Fruit fly (Drosophila melanogaster) whole organism, embryonic: ENCODE results near the gene mRpS25.
A peak's percentile ranks its signal among the peaks of the same experiment; 100 is the strongest.

Experiments used
- BEAF-32 ChIP-seq: fragments of 200-800 bp; sonication (Bioruptor generic); optimal IDR thresholded peaks from 3 replicates; lab custom pipeline; 2017; ENCODE audit warnings: missing biosample characterization, missing genetic modification characterization, mild to moderate bottlenecking, moderate library complexity, missing genetic modification reagents
- Blimp-1 ChIP-seq: fragments of 200-800 bp; sonication (Bioruptor generic); optimal IDR thresholded peaks from 3 replicates; lab custom pipeline; 2018; ENCODE audit warnings: missing biosample characterization, missing genetic modification characterization, mild to moderate bottlenecking, moderate library complexity, missing genetic modification reagents
- CG11456 ChIP-seq: fragments of 200-800 bp; sonication (Bioruptor generic); IDR thresholded peaks from 3 replicates; pipeline ENCODE4 v1.3.6; 2022; ENCODE audit warnings: missing biosample characterization, missing genetic modification characterization
- CG11560 ChIP-seq: fragments of 200-800 bp; sonication (Bioruptor generic); IDR thresholded peaks from 3 replicates; pipeline ENCODE4 v1.3.6; 2022; ENCODE audit warnings: missing biosample characterization, missing genetic modification characterization
- CG11695 ChIP-seq: fragments of 200-800 bp; sonication (Bioruptor generic); IDR thresholded peaks from 3 replicates; pipeline ENCODE4 v1.3.6; 2022; ENCODE audit warnings: missing biosample characterization, missing genetic modification characterization
- CG11696 ChIP-seq: fragments of 200-800 bp; sonication (Bioruptor generic); IDR thresholded peaks from 2 replicates; pipeline ENCODE4 v1.3.6; 2022; ENCODE audit warnings: missing biosample characterization, missing genetic modification characterization
- CG12071 ChIP-seq: fragments of 200-800 bp; sonication (Bioruptor generic); optimal IDR thresholded peaks from 3 replicates; lab custom pipeline; 2018; ENCODE audit warnings: missing biosample characterization, mild to moderate bottlenecking, missing genetic modification characterization
- CG12104 ChIP-seq: fragments of 200-800 bp; sonication (Bioruptor generic); optimal IDR thresholded peaks from 3 replicates; lab custom pipeline; 2016; ENCODE audit warnings: missing biosample characterization, missing genetic modification characterization
- CG12155 ChIP-seq: fragments of 200-800 bp; sonication (Bioruptor generic); optimal IDR thresholded peaks from 3 replicates; lab custom pipeline; 2016; ENCODE audit warnings: missing biosample characterization, missing genetic modification characterization
- CG13123 ChIP-seq: fragments of 200-800 bp; sonication (Bioruptor generic); optimal IDR thresholded peaks from 2 replicates; lab custom pipeline; 2016; ENCODE audit warnings: missing biosample characterization, missing genetic modification characterization
- CG13894 ChIP-seq: fragments of 200-800 bp; sonication (Bioruptor generic); optimal IDR thresholded peaks from 3 replicates; lab custom pipeline; 2018; ENCODE audit warnings: missing biosample characterization, mild to moderate bottlenecking, missing genetic modification characterization, moderate library complexity
- CG15479 ChIP-seq: fragments of 200-800 bp; sonication (Bioruptor generic); optimal IDR thresholded peaks from 3 replicates; lab custom pipeline; 2019; ENCODE audit warnings: missing biosample characterization, mild to moderate bottlenecking, missing genetic modification characterization, moderate library complexity
- CG15514 ChIP-seq: fragments of 200-800 bp; sonication (Bioruptor generic); optimal IDR thresholded peaks from 3 replicates; lab custom pipeline; 2017; ENCODE audit warnings: missing biosample characterization, missing genetic modification characterization, mild to moderate bottlenecking, moderate library complexity, missing genetic modification reagents
- CG1603 ChIP-seq: fragments of 200-800 bp; sonication (Bioruptor generic); optimal IDR thresholded peaks from 2 replicates; lab custom pipeline; 2019; ENCODE audit warnings: missing biosample characterization, mild to moderate bottlenecking, missing genetic modification characterization, moderate library complexity
- CG16813 ChIP-seq: fragments of 200-800 bp; sonication (Bioruptor generic); IDR thresholded peaks from 3 replicates; pipeline ENCODE4 v1.3.6; 2022; ENCODE audit warnings: missing biosample characterization, missing genetic modification characterization; ENCODE audit not compliant: partially characterized antibody
- CG17385 ChIP-seq: fragments of 200-800 bp; sonication (Bioruptor generic); optimal IDR thresholded peaks from 3 replicates; lab custom pipeline; 2018; ENCODE audit warnings: missing biosample characterization, mild to moderate bottlenecking, missing genetic modification characterization
- CG2129 ChIP-seq: fragments of 200-800 bp; sonication (Bioruptor generic); IDR thresholded peaks from 2 replicates; pipeline ENCODE4 v1.3.6; 2022; ENCODE audit warnings: missing biosample characterization, missing genetic modification characterization; ENCODE audit not compliant: partially characterized antibody
- CG31224 ChIP-seq: fragments of 200-800 bp; sonication (Bioruptor generic); IDR thresholded peaks from 2 replicates; pipeline ENCODE4 v1.3.6; 2022; ENCODE audit warnings: missing biosample characterization, missing genetic modification characterization
- CG32772 ChIP-seq: fragments of 200-800 bp; sonication (Bioruptor generic); IDR thresholded peaks from 2 replicates; pipeline ENCODE4 v1.3.6; 2022; ENCODE audit warnings: missing biosample characterization, missing genetic modification characterization
- CG4707 ChIP-seq: fragments of 200-800 bp; sonication (Bioruptor generic); optimal IDR thresholded peaks from 2 replicates; lab custom pipeline; 2018; ENCODE audit warnings: missing biosample characterization, mild to moderate bottlenecking, missing genetic modification characterization, moderate library complexity
- CG4730 ChIP-seq: fragments of 200-800 bp; sonication (Bioruptor generic); IDR thresholded peaks from 2 replicates; pipeline ENCODE4 v1.3.6; 2022; ENCODE audit warnings: missing biosample characterization, missing genetic modification characterization
- CG5953 ChIP-seq: fragments of 200-800 bp; sonication (Bioruptor generic); IDR thresholded peaks from 2 replicates; pipeline ENCODE4 v1.3.6; 2022; ENCODE audit warnings: missing biosample characterization, missing genetic modification characterization
- CG7786 ChIP-seq: fragments of 200-800 bp; sonication (Bioruptor generic); optimal IDR thresholded peaks from 2 replicates; lab custom pipeline; 2016; ENCODE audit warnings: missing biosample characterization, missing genetic modification characterization
- D19A ChIP-seq: fragments of 200-800 bp; optimal IDR thresholded peaks from 3 replicates; lab custom pipeline; 2019; ENCODE audit warnings: missing biosample characterization, mild to moderate bottlenecking, missing genetic modification characterization, moderate library complexity
- Dref ChIP-seq: fragments of 200-800 bp; sonication (Bioruptor generic); IDR thresholded peaks from 2 replicates; pipeline ENCODE4 v1.3.6; 2022; ENCODE audit warnings: missing biosample characterization, missing genetic modification characterization
- Jarid2 ChIP-seq: fragments of 200-800 bp; sonication (Bioruptor generic); optimal IDR thresholded peaks from 3 replicates; lab custom pipeline; 2017; ENCODE audit warnings: mild to moderate bottlenecking, missing biosample characterization, missing genetic modification reagents, missing genetic modification characterization
- Rx ChIP-seq: fragments of 200-800 bp; sonication (Bioruptor generic); IDR thresholded peaks from 2 replicates; pipeline ENCODE4 v1.3.6; 2022; ENCODE audit warnings: missing biosample characterization, missing genetic modification characterization
- Tbp ChIP-seq: fragments of >200 bp; optimal IDR thresholded peaks from 2 replicates; lab custom pipeline; 2018; ENCODE audit warnings: missing biosample characterization, missing genetic modification characterization
- abd-A ChIP-seq: fragments of 200-800 bp; sonication (Bioruptor generic); optimal IDR thresholded peaks from 3 replicates; lab custom pipeline; 2019; ENCODE audit warnings: missing biosample characterization, mild to moderate bottlenecking, missing genetic modification characterization, moderate library complexity
- al ChIP-seq: fragments of 200-800 bp; sonication (Bioruptor generic); IDR thresholded peaks from 2 replicates; pipeline ENCODE4 v1.3.6; 2022; ENCODE audit warnings: missing biosample characterization, missing genetic modification characterization
- bigmax ChIP-seq: fragments of 200-800 bp; sonication (Bioruptor generic); optimal IDR thresholded peaks from 2 replicates; lab custom pipeline; 2018; ENCODE audit warnings: missing biosample characterization, mild to moderate bottlenecking, missing genetic modification characterization
- croc ChIP-seq: fragments of 200-800 bp; sonication (Bioruptor generic); conservative IDR thresholded peaks from 3 replicates; pipeline ENCODE4 v1.3.6; 2022; ENCODE audit warnings: missing biosample characterization, missing genetic modification characterization
- da ChIP-seq: fragments of 200-800 bp; sonication (Bioruptor generic); optimal IDR thresholded peaks from 2 replicates; lab custom pipeline; 2016; ENCODE audit warnings: missing biosample characterization, missing genetic modification characterization
- dimm ChIP-seq: fragments of 200-800 bp; sonication (Bioruptor generic); IDR thresholded peaks from 2 replicates; pipeline ENCODE4 v1.3.6; 2022; ENCODE audit warnings: missing biosample characterization, missing genetic modification characterization
- esg ChIP-seq: fragments of 200-800 bp; sonication (Bioruptor generic); conservative IDR thresholded peaks from 2 replicates; pipeline ENCODE4 v1.3.6; 2022; ENCODE audit warnings: missing biosample characterization, missing genetic modification characterization
- fru ChIP-seq: fragments of >200 bp; optimal IDR thresholded peaks from 2 replicates; lab custom pipeline; 2017
- jumu ChIP-seq: fragments of 200-800 bp; sonication (Bioruptor generic); optimal IDR thresholded peaks from 3 replicates; lab custom pipeline; 2016; ENCODE audit warnings: missing biosample characterization, missing genetic modification characterization
- klu ChIP-seq: fragments of 200-800 bp; sonication (Bioruptor generic); IDR thresholded peaks from 2 replicates; pipeline ENCODE4 v1.3.6; 2022; ENCODE audit warnings: missing biosample characterization, missing genetic modification characterization
- luna ChIP-seq: fragments of 200-800 bp; sonication (Bioruptor generic); optimal IDR thresholded peaks from 2 replicates; lab custom pipeline; 2016; ENCODE audit warnings: missing biosample characterization, missing genetic modification characterization
- mam ChIP-seq: fragments of 200-800 bp; sonication (Bioruptor generic); optimal IDR thresholded peaks from 3 replicates; lab custom pipeline; 2016; ENCODE audit warnings: missing biosample characterization, missing genetic modification characterization
- odd ChIP-seq: fragments of 200-800 bp; sonication (Bioruptor generic); optimal IDR thresholded peaks from 2 replicates; lab custom pipeline; 2017; ENCODE audit warnings: missing biosample characterization, mild to moderate bottlenecking, missing genetic modification characterization
- phol ChIP-seq: fragments of 200-800 bp; sonication (Bioruptor generic); optimal IDR thresholded peaks from 3 replicates; lab custom pipeline; 2018; ENCODE audit warnings: missing biosample characterization, mild to moderate bottlenecking, missing genetic modification characterization, moderate library complexity
- prd ChIP-seq, 3 experiments: fragments of >200 bp in 2 of 3; fragments of 200-800 bp in 1 of 3; sonication (Bioruptor generic) in 1 of 3; optimal IDR thresholded peaks in 2 of 3; IDR thresholded peaks in 1 of 3; 2 replicates in 2 of 3; 3 replicates in 1 of 3; pipeline versions ENCODE4 v1.3.6 to Lab custom; 2017 to 2022; ENCODE audit warnings: missing biosample characterization in 1 of 3, missing genetic modification characterization in 1 of 3
- pros ChIP-seq: fragments of 200-800 bp; sonication (Bioruptor generic); optimal IDR thresholded peaks from 3 replicates; lab custom pipeline; 2019; ENCODE audit warnings: missing biosample characterization, mild to moderate bottlenecking, missing genetic modification characterization, moderate library complexity
- sima ChIP-seq: fragments of 200-800 bp; sonication (Bioruptor generic); optimal IDR thresholded peaks from 2 replicates; lab custom pipeline; 2016; ENCODE audit warnings: missing biosample characterization, missing genetic modification characterization
- ssp ChIP-seq: fragments of 200-800 bp; sonication (Bioruptor generic); IDR thresholded peaks from 2 replicates; pipeline ENCODE4 v1.3.6; 2022; ENCODE audit warnings: missing biosample characterization, missing genetic modification characterization
- stwl ChIP-seq: fragments of 200-800 bp; sonication (Bioruptor generic); optimal IDR thresholded peaks from 3 replicates; lab custom pipeline; 2018; ENCODE audit warnings: missing biosample characterization, mild to moderate bottlenecking, missing genetic modification characterization, moderate library complexity
- ttk ChIP-seq: fragments of 200-800 bp; sonication (Bioruptor generic); IDR thresholded peaks from 2 replicates; pipeline ENCODE4 v2.1.2; 2022; ENCODE audit warnings: missing biosample characterization, missing genetic modification characterization

The mRpS25 gene

DNA sequence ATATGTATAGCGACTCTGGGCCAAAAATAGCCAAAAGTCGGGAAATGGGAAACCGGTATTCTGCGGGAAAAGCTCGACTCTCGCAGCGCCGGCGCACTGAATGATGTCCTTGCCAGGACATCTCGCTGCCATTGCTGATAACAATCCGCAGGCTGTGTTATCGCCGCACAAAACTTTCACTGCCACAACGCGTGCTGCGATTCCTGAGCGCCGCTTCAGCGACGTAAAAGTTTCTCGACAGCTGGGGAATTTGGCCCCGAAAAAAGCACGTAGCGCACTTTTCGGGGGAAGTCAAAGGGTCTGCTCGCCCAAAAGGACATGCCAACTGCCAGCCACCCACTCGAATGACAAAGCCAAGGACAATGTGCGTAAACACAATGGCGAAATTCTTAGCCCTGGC is 16.6 kb upstream of the mRpS25 start (continued):
- TF ChIP-seq CG11696 (no peak), CG13123 (GFP tag; lab: Kevin White, UChicago) (no peak), CG11560 (tag; lab: Robert Waterston, UW) (no peak), CG17385 (GFP tag; lab: Kevin White, UChicago) (no peak), CG12155 (GFP tag; lab: Kevin White, UChicago) (no peak), jumu (GFP tag; lab: Kevin White, UChicago) (no peak), CG7786 (GFP tag; lab: Kevin White, UChicago) (no peak), CG31224 (peak; percentile 98), CG13894 (tag; lab: Kevin White, UChicago) (peak; percentile 6), Dref (GFP tag; lab: Robert Waterston, UW) (0 out of 2 replicates have a peak, but pooled peaks have one; percentile 2), odd (GFP tag; lab: Kevin White, UChicago) (no peak), bigmax (GFP tag; lab: Kevin White, UChicago) (no peak), CG32772 (GFP tag; lab: Robert Waterston, UW) (no peak), phol (tag; lab: Kevin White, UChicago) (no peak), CG12104 (GFP tag; lab: Kevin White, UChicago) (no peak), Jarid2 (no peak), da (GFP tag; lab: Kevin White, UChicago) (no peak), Rx (GFP tag; lab: Robert Waterston, UW) (no peak), CG11695 (GFP tag; lab: Robert Waterston, UW) (no peak), fru (lab: Kevin White, UChicago) (no peak), mam (GFP tag; lab: Kevin White, UChicago) (no peak), CG15479 (no peak), abd-A (tag; lab: Kevin White, UChicago) (peak; percentile 50), sima (GFP tag; lab: Kevin White, UChicago) (no peak), luna (GFP tag; lab: Kevin White, UChicago) (no peak), CG4730 (no peak), CG2129 (GFP tag; lab: Robert Waterston, UW) (no peak), klu (GFP tag; lab: Robert Waterston, UW) (no peak), stwl (tag; lab: Kevin White, UChicago) (no peak), D19A (no peak), croc (no peak), CG16813 (GFP tag; lab: Robert Waterston, UW) (no peak), prd (optimal IDR thresholded peaks at IDR 0.05; lab: Kevin White, UChicago) (no peak), prd (GFP tag; IDR thresholded peaks at IDR 0.05; lab: Robert Waterston, UW) (no peak), ttk (GFP tag; lab: Robert Waterston, UW) (no peak), pros (GFP tag; lab: Kevin White, UChicago) (no peak), CG5953 (GFP tag; lab: Robert Waterston, UW) (no peak), Blimp-1 (GFP tag; lab: Kevin White, UChicago) (no peak), ssp (GFP tag; lab: Robert Waterston, UW) (no peak), CG12071 (GFP tag; lab: Kevin White, UChicago) (no peak), CG4707 (no peak), dimm (GFP tag; lab: Robert Waterston, UW) (no peak), CG15514 (GFP tag; lab: Kevin White, UChicago) (peak; percentile 0), BEAF-32 (GFP tag; lab: Kevin White, UChicago) (no peak), CG11456 (GFP tag; lab: Robert Waterston, UW) (no peak), al (GFP tag; lab: Robert Waterston, UW) (no peak), Tbp (GFP tag; lab: Kevin White, UChicago) (no peak), esg (GFP tag; lab: Robert Waterston, UW) (no peak), CG1603 (tag; lab: Kevin White, UChicago) (no peak)
